Worm (Caenorhabditis elegans): ENCODE measurements around the gene twk-16.

The twk-16 gene

DNA sequence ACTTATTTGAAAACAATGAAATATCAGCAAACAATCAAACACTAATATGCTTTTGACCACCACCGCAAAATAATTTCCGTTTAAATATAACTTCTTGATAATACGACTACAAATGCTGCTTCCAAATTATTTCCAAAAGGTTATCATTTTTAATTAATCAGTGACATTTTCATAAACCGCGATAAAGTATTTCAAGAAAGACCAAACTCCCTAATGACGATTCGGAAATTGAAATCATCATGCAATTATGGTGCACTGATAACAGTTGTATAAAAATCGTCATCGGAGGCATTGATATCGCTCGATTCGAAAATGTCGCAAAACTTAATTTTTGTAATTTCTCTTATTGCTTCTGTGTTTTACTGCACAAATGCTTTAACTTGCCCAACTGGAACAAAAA lies 49.4 kb upstream of the twk-16 start, which contains the start of gene clec-265 (continued):
- TF ChIP-seq R02D3.7 (tag; optimal IDR thresholded peaks at IDR 0.05) (no peak), php-3 (GFP tag; IDR thresholded peaks at IDR 0.05) (no peak), mdt-29 (GFP tag; IDR thresholded peaks at IDR 0.05) (no peak), ceh-32 (tag; optimal IDR thresholded peaks at IDR 0.05; ENCODE audit: poor library complexity) (no peak), F26F4.8 (GFP tag; conservative IDR thresholded peaks at IDR 0.05) (no peak), ceh-62 (tag; optimal IDR thresholded peaks at IDR 0.05) (no peak), madf-5 (GFP tag; IDR thresholded peaks at IDR 0.05) (no peak), snpc-4 (tag; optimal IDR thresholded peaks at IDR 0.05) (no peak), gei-8 (GFP tag; optimal IDR thresholded peaks at IDR 0.05) (no peak), unc-130 (GFP tag; optimal IDR thresholded peaks at IDR 0.05) (no peak), lim-7 (GFP tag; IDR thresholded peaks at IDR 0.05) (no peak), Y48G9A.11 (GFP tag; IDR thresholded peaks at IDR 0.05) (no peak), nhr-48 (tag; optimal IDR thresholded peaks at IDR 0.05) (peak; percentile 1), ctbp-1 (GFP tag; IDR thresholded peaks at IDR 0.05) (no peak), zfp-3 (GFP tag; conservative IDR thresholded peaks at IDR 0.05) (no peak), T20F7.1 (GFP tag; optimal IDR thresholded peaks at IDR 0.05) (peak; percentile 38), zfp-2 (tag; optimal IDR thresholded peaks at IDR 0.05) (no peak), ceh-20 (GFP tag; IDR thresholded peaks at IDR 0.05) (no peak), mep-1 (tag; optimal IDR thresholded peaks at IDR 0.05) (no peak), daf-8 (GFP tag; IDR thresholded peaks at IDR 0.05) (no peak), pqm-1 (tag; optimal IDR thresholded peaks at IDR 0.05) (peak; percentile 98), aha-1 (tag) (no peak), dmd-9 (GFP tag; IDR thresholded peaks at IDR 0.05) (no peak), lin-39 (tag; optimal IDR thresholded peaks at IDR 0.05) (no peak), dpl-1 (GFP tag; optimal IDR thresholded peaks at IDR 0.05) (no peak), zag-1 (tag; optimal IDR thresholded peaks at IDR 0.05) (no peak), ztf-11 (tag; optimal IDR thresholded peaks at IDR 0.05) (no peak), nhr-25 (tag; optimal IDR thresholded peaks at IDR 0.05; ENCODE audit: borderline replicate concordance, insufficient read depth) (no peak), nhr-28 (tag; optimal IDR thresholded peaks at IDR 0.05) (peak; percentile 93), lin-13 (GFP tag; optimal IDR thresholded peaks at IDR 0.05) (no peak), nhr-102 (tag; optimal IDR thresholded peaks at IDR 0.05) (no peak), mes-2 (tag; optimal IDR thresholded peaks at IDR 0.05; ENCODE audit: poor library complexity, severe bottlenecking) (no peak), egl-43 (GFP tag; IDR thresholded peaks at IDR 0.05) (no peak), nhr-11 (tag; optimal IDR thresholded peaks at IDR 0.05) (no peak), zip-11 (GFP tag; IDR thresholded peaks at IDR 0.05) (no peak), madf-9 (GFP tag; conservative IDR thresholded peaks at IDR 0.05) (no peak), pha-4 (GFP tag; IDR thresholded peaks at IDR 0.05) (no peak), pha-4 (tag; optimal IDR thresholded peaks at IDR 0.05) (no peak), ceh-44 (GFP tag; IDR thresholded peaks at IDR 0.05) (no peak), lir-3 (tag; optimal IDR thresholded peaks at IDR 0.05) (no peak), Y75B8A.6 (GFP tag; IDR thresholded peaks at IDR 0.05) (no peak), attf-4 (tag; optimal IDR thresholded peaks at IDR 0.05) (no peak), zip-2 (tag; optimal IDR thresholded peaks at IDR 0.05) (no peak), F49E8.2 (tag; optimal IDR thresholded peaks at IDR 0.05; ENCODE audit: borderline replicate concordance) (no peak), Y105C5A.15 (GFP tag; IDR thresholded peaks at IDR 0.05) (no peak), F10B5.3 (tag; optimal IDR thresholded peaks at IDR 0.05) (no peak), Y5F2A.4 (GFP tag; optimal IDR thresholded peaks at IDR 0.05) (no peak), ama-1 (optimal IDR thresholded peaks at IDR 0.05) (no peak), nhr-10 (tag; optimal IDR thresholded peaks at IDR 0.05) (no peak), mxl-2 (GFP tag; conservative IDR thresholded peaks at IDR 0.05) (no peak), nhr-76 (tag; optimal IDR thresholded peaks at IDR 0.05) (no peak), saeg-2 (GFP tag; IDR thresholded peaks at IDR 0.05) (no peak), lin-1 (GFP tag; IDR thresholded peaks at IDR 0.05) (0 out of 2 replicates have a peak, but pooled peaks have one; percentile 20)
